Fruit fly (Drosophila melanogaster) whole organism, adult: ENCODE results near the gene deltaCOP.

ENCODE experiments used
- CG14711 ChIP-seq: fragments of 200-800 bp; sonication (Bioruptor generic); optimal IDR thresholded peaks from 2 replicates; lab custom pipeline; 2018; ENCODE audit warnings: missing biosample characterization, mild to moderate bottlenecking, missing genetic modification characterization, moderate library complexity
- Clk ChIP-seq: fragments of 200-800 bp; sonication (Bioruptor generic); optimal IDR thresholded peaks from 2 replicates; lab custom pipeline; 2017; ENCODE audit warnings: missing biosample characterization, missing genetic modification characterization
- cnc ChIP-seq, 2 experiments: fragments of >200 bp; optimal IDR thresholded peaks; 2 replicates each; lab custom pipeline; 2017

DNA sequence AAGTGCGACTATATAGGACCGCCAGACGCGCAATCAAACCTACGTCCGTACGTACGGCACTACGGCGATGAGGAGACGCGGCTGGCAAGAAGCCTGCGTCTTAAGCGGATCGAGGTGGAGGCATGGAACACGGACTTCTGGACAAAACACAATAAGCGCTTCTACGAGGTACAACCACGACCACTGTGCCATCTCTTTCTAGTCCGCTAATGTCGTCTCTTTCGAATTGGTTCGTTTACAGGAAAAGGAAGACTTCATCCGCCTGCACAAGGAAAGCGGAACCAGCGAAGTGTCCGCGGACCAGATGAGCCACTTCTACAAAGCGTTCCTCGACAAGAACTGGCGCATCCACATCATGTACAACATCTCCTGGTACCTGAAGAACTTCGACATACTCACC is 19.2 kb upstream of the deltaCOP start:
- no peak for TF ChIP-seq CG14711 (tag; lab: Kevin White, UChicago)
- no peak for TF ChIP-seq Clk (GFP tag; lab: Kevin White, UChicago)
- no peak for TF ChIP-seq cnc (optimal IDR thresholded peaks at IDR 0.05; lab: Kevin White, UChicago)
